Fruit fly (Drosophila melanogaster): ENCODE data around the gene CG15756.

Gene CG15756

dm6 chrX:13572382-13572781, 38.2 kb downstream of the CG15756 start (continued):
- no peak for TF ChIP-seq Fer2 (tag; optimal IDR thresholded peaks at IDR 0.05)
- TF ChIP-seq CG1602 (GFP tag; optimal IDR thresholded peaks at IDR 0.05) = peak; percentile 34
- TF ChIP-seq Elba2 (GFP tag; optimal IDR thresholded peaks at IDR 0.05) = no peak
- TF ChIP-seq jing (GFP tag; optimal IDR thresholded peaks at IDR 0.05) = peak; percentile 8
- no peak for TF ChIP-seq corto (GFP tag; optimal IDR thresholded peaks at IDR 0.05)
- peak; percentile 65 for TF ChIP-seq unpg (GFP tag; optimal IDR thresholded peaks at IDR 0.05)
- TF ChIP-seq CG3281 (GFP tag; optimal IDR thresholded peaks at IDR 0.05) = peak; percentile 58
- TF ChIP-seq ase (GFP tag; IDR thresholded peaks at IDR 0.05) = no peak
- peak; percentile 60 for TF ChIP-seq CG12391 (tag; optimal IDR thresholded peaks at IDR 0.05)
- no peak for TF ChIP-seq h (optimal IDR thresholded peaks at IDR 0.05)
- TF ChIP-seq CG31388 (GFP tag; optimal IDR thresholded peaks at IDR 0.05) = no peak
- peak; percentile 7 for TF ChIP-seq Jarid2 (GFP tag; optimal IDR thresholded peaks at IDR 0.05)
- TF ChIP-seq CG12104 (GFP tag; optimal IDR thresholded peaks at IDR 0.05) = peak; percentile 9
- TF ChIP-seq ssp (GFP tag; IDR thresholded peaks at IDR 0.05) = peak; percentile 36; the same call in 1 of the 2 replicates
- TF ChIP-seq CG17829 (tag; optimal IDR thresholded peaks at IDR 0.05) = peak; percentile 52
- TF ChIP-seq p53 (GFP tag; optimal IDR thresholded peaks at IDR 0.05) = no peak
- TF ChIP-seq sug (tag; optimal IDR thresholded peaks at IDR 0.05) = no peak
- no peak for TF ChIP-seq CG8765 (GFP tag; IDR thresholded peaks at IDR 0.05)
- TF ChIP-seq CG17186 (GFP tag; optimal IDR thresholded peaks at IDR 0.05) = no peak
- TF ChIP-seq crp (GFP tag; optimal IDR thresholded peaks at IDR 0.05) = no peak
- no peak for TF ChIP-seq Poxn (GFP tag; IDR thresholded peaks at IDR 0.05)
- TF ChIP-seq CG30431 (GFP tag; optimal IDR thresholded peaks at IDR 0.05) = peak; percentile 25
- no peak for TF ChIP-seq CG18011 (GFP tag; optimal IDR thresholded peaks at IDR 0.05)
- no peak for TF ChIP-seq CG7963 (GFP tag; IDR thresholded peaks at IDR 0.05; ENCODE audit: partially characterized antibody)
- TF ChIP-seq CG33213 (GFP tag; optimal IDR thresholded peaks at IDR 0.05) = no peak
- no peak for TF ChIP-seq Ets97D (GFP tag; optimal IDR thresholded peaks at IDR 0.05)
- no peak for TF ChIP-seq CG1832 (GFP tag; optimal IDR thresholded peaks at IDR 0.05)
- TF ChIP-seq Sox100B (GFP tag; optimal IDR thresholded peaks at IDR 0.05) = peak; percentile 58
- TF ChIP-seq luna (GFP tag; optimal IDR thresholded peaks at IDR 0.05) = no peak
- TF ChIP-seq Hsf (GFP tag; optimal IDR thresholded peaks at IDR 0.05) = peak; percentile 59
- TF ChIP-seq CG12071 (GFP tag; optimal IDR thresholded peaks at IDR 0.05) = no peak
- TF ChIP-seq MTF-1 (GFP tag; optimal IDR thresholded peaks at IDR 0.05; ENCODE audit: borderline replicate concordance) = no peak
- no peak for TF ChIP-seq CG10321 (GFP tag; IDR thresholded peaks at IDR 0.05)
- peak; percentile 34 for TF ChIP-seq Hr3 (GFP tag; optimal IDR thresholded peaks at IDR 0.05)
- TF ChIP-seq TFAM (GFP tag; optimal IDR thresholded peaks at IDR 0.05) = no peak
- TF ChIP-seq fd3F (GFP tag; optimal IDR thresholded peaks at IDR 0.05) = peak; percentile 11
- peak; percentile 78 for TF ChIP-seq CG17361 (GFP tag; IDR thresholded peaks at IDR 0.05)
- peak; percentile 22 for TF ChIP-seq tap (tag; optimal IDR thresholded peaks at IDR 0.05)
- no peak for TF ChIP-seq cato (GFP tag; optimal IDR thresholded peaks at IDR 0.05; ENCODE audit: borderline replicate concordance)
- no peak for TF ChIP-seq hb (GFP tag; IDR thresholded peaks at IDR 0.05; ENCODE audit: partially characterized antibody)
- peak; percentile 21 for TF ChIP-seq Hand (GFP tag; optimal IDR thresholded peaks at IDR 0.05)
- TF ChIP-seq croc (GFP tag; conservative IDR thresholded peaks at IDR 0.05) = peak; percentile 20; the same call in 1 of the 3 replicates
- TF ChIP-seq CG10565 (GFP tag; optimal IDR thresholded peaks at IDR 0.05) = no peak
- TF ChIP-seq CG31365 (tag; optimal IDR thresholded peaks at IDR 0.05) = no peak
- peak; percentile 19 for TF ChIP-seq nau (GFP tag; optimal IDR thresholded peaks at IDR 0.05)
- no peak for TF ChIP-seq CG16813 (GFP tag; IDR thresholded peaks at IDR 0.05; ENCODE audit: partially characterized antibody)
- no peak for TF ChIP-seq Dek (tag; optimal IDR thresholded peaks at IDR 0.05)
- TF ChIP-seq Abd-B (GFP tag; optimal IDR thresholded peaks at IDR 0.05) = peak; percentile 43
- TF ChIP-seq klu (GFP tag; IDR thresholded peaks at IDR 0.05) = no peak
- no peak for TF ChIP-seq chm (GFP tag; IDR thresholded peaks at IDR 0.05)
- TF ChIP-seq CG6683 (GFP tag; optimal IDR thresholded peaks at IDR 0.05) = no peak
